Worm (Caenorhabditis elegans): ENCODE results near the gene unc-53.

ce11 chrII:11104162-11104561 lies 14.9 kb upstream of the unc-53 start, which contains the start of gene C09H10.9:
- TF ChIP-seq tra-4 (tag; optimal IDR thresholded peaks at IDR 0.05) (no peak), hnd-1 (tag; optimal IDR thresholded peaks at IDR 0.05) (no peak), flt-1 (GFP tag; IDR thresholded peaks at IDR 0.05) (no peak), ets-7 (tag; optimal IDR thresholded peaks at IDR 0.05) (no peak), pes-1 (GFP tag; IDR thresholded peaks at IDR 0.05) (no peak), tbx-37 (GFP tag; conservative IDR thresholded peaks at IDR 0.05) (no peak)
